Fruit fly (Drosophila melanogaster): ENCODE results near the gene ssx.
A peak's percentile ranks its signal among the peaks of the same experiment; 100 is the strongest.

Gene ssx

dm6 chrX:1387149-1387752 is 16.9 kb downstream of the ssx start (continued):
- no peak for TF ChIP-seq CG9215 (GFP tag; IDR thresholded peaks at IDR 0.05)
- TF ChIP-seq YL-1 (GFP tag; optimal IDR thresholded peaks at IDR 0.05): no peak
- TF ChIP-seq CG9876 (GFP tag; optimal IDR thresholded peaks at IDR 0.05): no peak
- TF ChIP-seq CG7556 (GFP tag; optimal IDR thresholded peaks at IDR 0.05): no peak
- TF ChIP-seq Xrp1 (GFP tag; IDR thresholded peaks at IDR 0.05): 0 out of 2 replicates have a peak, but pooled peaks have one; percentile 22
- no peak for TF ChIP-seq CG4328 (GFP tag; optimal IDR thresholded peaks at IDR 0.05)
- no peak for TF ChIP-seq CG4730 (GFP tag; IDR thresholded peaks at IDR 0.05)
- TF ChIP-seq CG10543 (GFP tag; optimal IDR thresholded peaks at IDR 0.05): peak; percentile 72
- TF ChIP-seq ac (GFP tag; optimal IDR thresholded peaks at IDR 0.05): no peak
- TF ChIP-seq Sry-β (GFP tag; optimal IDR thresholded peaks at IDR 0.05): peak; percentile 15
- TF ChIP-seq CG3726 (GFP tag; IDR thresholded peaks at IDR 0.05): no peak
- TF ChIP-seq CG12155 (GFP tag; optimal IDR thresholded peaks at IDR 0.05): no peak
- no peak for TF ChIP-seq aop (GFP tag; IDR thresholded peaks at IDR 0.05)
- TF ChIP-seq CG33213 (GFP tag; optimal IDR thresholded peaks at IDR 0.05): no peak
- no peak for TF ChIP-seq esg (GFP tag; conservative IDR thresholded peaks at IDR 0.05)
- peak; percentile 3 for TF ChIP-seq CG18599 (GFP tag; optimal IDR thresholded peaks at IDR 0.05)
- TF ChIP-seq D19A (tag; optimal IDR thresholded peaks at IDR 0.05): peak; percentile 17
- no peak for TF ChIP-seq slp2 (GFP tag; optimal IDR thresholded peaks at IDR 0.05)
- TF ChIP-seq gro (GFP tag; optimal IDR thresholded peaks at IDR 0.05): no peak
- no peak for TF ChIP-seq Hand (GFP tag; optimal IDR thresholded peaks at IDR 0.05)
- TF ChIP-seq Hmx (GFP tag; optimal IDR thresholded peaks at IDR 0.05): no peak
- no peak for TF ChIP-seq jigr1 (GFP tag; IDR thresholded peaks at IDR 0.05)
- no peak for TF ChIP-seq crc (GFP tag; optimal IDR thresholded peaks at IDR 0.05)
- no peak for TF ChIP-seq toy (GFP tag; IDR thresholded peaks at IDR 0.05)
- TF ChIP-seq CG42726 (GFP tag; IDR thresholded peaks at IDR 0.05; ENCODE audit: partially characterized antibody): no peak
- TF ChIP-seq mam (GFP tag; optimal IDR thresholded peaks at IDR 0.05): no peak
- no peak for TF ChIP-seq sr (GFP tag; IDR thresholded peaks at IDR 0.05)
- TF ChIP-seq CG6175 (GFP tag; IDR thresholded peaks at IDR 0.05): no peak
- no peak for TF ChIP-seq jumu (GFP tag; optimal IDR thresholded peaks at IDR 0.05)
- no peak for TF ChIP-seq disco-r (GFP tag; optimal IDR thresholded peaks at IDR 0.05)
- no peak for TF ChIP-seq CG13775 (GFP tag; optimal IDR thresholded peaks at IDR 0.05)
- TF ChIP-seq Sin3A (optimal IDR thresholded peaks at IDR 0.05): no peak
- no peak for TF ChIP-seq nerfin-1 (tag; optimal IDR thresholded peaks at IDR 0.05)
- no peak for TF ChIP-seq Dfd (GFP tag; optimal IDR thresholded peaks at IDR 0.05)
- no peak for TF ChIP-seq Sox100B (GFP tag; optimal IDR thresholded peaks at IDR 0.05)
- no peak for TF ChIP-seq Scr (GFP tag; IDR thresholded peaks at IDR 0.05; ENCODE audit: partially characterized antibody)
- TF ChIP-seq CG32767 (GFP tag; IDR thresholded peaks at IDR 0.05): no peak
- no peak for TF ChIP-seq CG18011 (GFP tag; optimal IDR thresholded peaks at IDR 0.05)
- TF ChIP-seq HHEX (GFP tag; optimal IDR thresholded peaks at IDR 0.05): peak; percentile 33
- no peak for TF ChIP-seq ro (GFP tag; IDR thresholded peaks at IDR 0.05)
- TF ChIP-seq CG16813 (GFP tag; IDR thresholded peaks at IDR 0.05; ENCODE audit: partially characterized antibody): no peak
- TF ChIP-seq bigmax (GFP tag; optimal IDR thresholded peaks at IDR 0.05): no peak
- TF ChIP-seq ATbp (GFP tag; optimal IDR thresholded peaks at IDR 0.05): peak; percentile 53
- TF ChIP-seq CG7987 (GFP tag; optimal IDR thresholded peaks at IDR 0.05): no peak
- no peak for TF ChIP-seq Fer3 (tag; optimal IDR thresholded peaks at IDR 0.05)
- no peak for TF ChIP-seq knrl (GFP tag; IDR thresholded peaks at IDR 0.05; ENCODE audit: partially characterized antibody)
- no peak for TF ChIP-seq CG4282 (GFP tag; optimal IDR thresholded peaks at IDR 0.05)
- no peak for TF ChIP-seq ken (GFP tag; IDR thresholded peaks at IDR 0.05)
- no peak for TF ChIP-seq oc (tag; optimal IDR thresholded peaks at IDR 0.05)
- no peak for TF ChIP-seq ftz-f1 (GFP tag; optimal IDR thresholded peaks at IDR 0.05)
- no peak for TF ChIP-seq Neu2 (GFP tag; optimal IDR thresholded peaks at IDR 0.05; ENCODE audit: borderline replicate concordance)

Data from whole organism, embryonic.